Worm (Caenorhabditis elegans) whole organism, L4 larva: ENCODE measurements around the gene T05A8.1.

ENCODE experiments used
- ama-1 ChIP-seq: fragments of 150-350 bp; optimal IDR thresholded peaks from 2 replicates; lab custom pipeline; 2014; ENCODE audit warnings: inconsistent platforms, mixed read lengths
- dve-1 ChIP-seq: sonication (generic microtip); optimal IDR thresholded peaks from 2 replicates; lab custom pipeline; 2017; ENCODE audit warnings: antibody characterized with exemption, mild to moderate bottlenecking, missing genetic modification characterization, missing compliant biosample characterization; ENCODE audit not compliant: insufficient read depth
- egl-27 ChIP-seq: sonication (generic microtip); optimal IDR thresholded peaks from 3 replicates; lab custom pipeline; 2017; ENCODE audit warnings: missing biosample characterization, missing genetic modification reagents, missing genetic modification characterization
- fos-1 ChIP-seq: fragments of 150-350 bp; optimal IDR thresholded peaks from 2 replicates; lab custom pipeline; 2014; ENCODE audit warnings: missing biosample characterization, missing genetic modification characterization
- jun-1 ChIP-seq: fragments of 150-350 bp; optimal IDR thresholded peaks from 2 replicates; lab custom pipeline; 2014; ENCODE audit warnings: missing biosample characterization, missing genetic modification reagents, missing genetic modification characterization
- mdt-29 ChIP-seq: fragments of 200-800 bp; sonication (Bioruptor generic); IDR thresholded peaks from 2 replicates; pipeline ENCODE4 v1.3.6; 2022; ENCODE audit warnings: missing genetic modification reagents, missing genetic modification characterization, missing compliant biosample characterization
- mep-1 ChIP-seq: fragments of 150-350 bp; sonication (generic microtip); optimal IDR thresholded peaks from 3 replicates; lab custom pipeline; 2014; ENCODE audit warnings: missing biosample characterization, missing genetic modification characterization
- nhr-11 ChIP-seq: fragments of 150-350 bp; optimal IDR thresholded peaks from 2 replicates; lab custom pipeline; 2014; ENCODE audit warnings: missing biosample characterization, missing genetic modification characterization
- nhr-237 ChIP-seq: sonication (generic microtip); optimal IDR thresholded peaks from 2 replicates; lab custom pipeline; 2017; ENCODE audit warnings: missing biosample characterization, missing genetic modification characterization
- unc-39 ChIP-seq: sonication (generic microtip); optimal IDR thresholded peaks from 2 replicates; lab custom pipeline; 2017; ENCODE audit warnings: missing biosample characterization, missing genetic modification characterization
- vab-7 ChIP-seq: fragments of 200-800 bp; sonication (Bioruptor generic); IDR thresholded peaks from 2 replicates; pipeline ENCODE4 v1.3.6; 2022; ENCODE audit warnings: missing genetic modification reagents, missing genetic modification characterization, missing compliant biosample characterization
- zfp-2 ChIP-seq: sonication (generic microtip); optimal IDR thresholded peaks from 2 replicates; lab custom pipeline; 2016; ENCODE audit warnings: mild to moderate bottlenecking, missing genetic modification characterization, missing compliant biosample characterization
- zfp-3 ChIP-seq: fragments of 200-800 bp; sonication (Bioruptor generic); conservative IDR thresholded peaks from 2 replicates; pipeline ENCODE4 v1.3.6; 2022; ENCODE audit warnings: missing genetic modification reagents, missing genetic modification characterization, missing compliant biosample characterization

DNA sequence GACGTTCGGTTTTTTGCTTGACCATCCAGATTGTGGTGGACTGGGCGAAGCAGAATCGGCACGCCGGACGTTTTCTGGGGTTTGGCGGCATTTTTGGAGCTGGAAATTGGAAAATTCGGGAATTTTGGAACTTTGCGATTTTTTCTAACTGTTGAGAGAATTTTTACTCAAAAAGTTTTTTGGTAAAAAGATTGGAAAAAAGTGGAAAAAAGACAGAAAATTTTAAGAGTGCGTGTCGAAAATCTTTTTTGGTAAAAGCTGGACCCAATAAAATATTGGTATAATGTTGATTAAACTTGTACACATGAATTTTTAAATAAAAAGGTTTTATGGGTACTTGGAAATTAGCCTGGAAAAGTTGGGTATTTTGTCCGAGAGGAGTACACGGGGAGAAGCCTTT lies 32.4 kb upstream of the T05A8.1 start, which contains the start of gene T05A8.7:
- TF ChIP-seq vab-7 (GFP tag; lab: Robert Waterston, UW) (no peak), zfp-3 (GFP tag; lab: Robert Waterston, UW) (no peak), mdt-29 (GFP tag; lab: Robert Waterston, UW) (no peak), egl-27 (tag; lab: Kevin White, UChicago) (no peak), ama-1 (lab: Kevin White, UChicago) (no peak), fos-1 (no peak), nhr-237 (no peak), zfp-2 (tag; lab: Kevin White, UChicago) (no peak), nhr-11 (tag; lab: Kevin White, UChicago) (no peak), dve-1 (tag; lab: Kevin White, UChicago) (no peak), mep-1 (tag; lab: Kevin White, UChicago) (no peak), jun-1 (tag; lab: Kevin White, UChicago) (no peak), unc-39 (tag; lab: Kevin White, UChicago) (no peak)
